Fruit fly (Drosophila melanogaster) whole organism, prepupa: ENCODE data around the gene Herp.

Experiments used
- CG3919 ChIP-seq: fragments of 200-800 bp; sonication (Bioruptor generic); optimal IDR thresholded peaks from 3 replicates; lab custom pipeline; 2016; ENCODE audit warnings: missing biosample characterization, missing genetic modification characterization
- CG6276 ChIP-seq: fragments of 200-800 bp; sonication (Bioruptor generic); optimal IDR thresholded peaks from 2 replicates; lab custom pipeline; 2017; ENCODE audit warnings: missing biosample characterization, mild to moderate bottlenecking, missing genetic modification characterization
- CG7368 ChIP-seq: fragments of 200-800 bp; sonication (Bioruptor generic); optimal IDR thresholded peaks from 3 replicates; lab custom pipeline; 2016; ENCODE audit warnings: missing biosample characterization, missing genetic modification characterization
- Eip75B ChIP-seq: fragments of 200-800 bp; sonication (Bioruptor generic); optimal IDR thresholded peaks from 3 replicates; lab custom pipeline; 2016; ENCODE audit warnings: missing biosample characterization, missing genetic modification characterization
- Hr38 ChIP-seq: sonication (Bioruptor generic); optimal IDR thresholded peaks from 2 replicates; lab custom pipeline; 2016; ENCODE audit warnings: missing biosample characterization, missing genetic modification characterization
- Hr39 ChIP-seq: fragments of 200-800 bp; sonication (Bioruptor generic); optimal IDR thresholded peaks from 2 replicates; lab custom pipeline; 2016; ENCODE audit warnings: missing biosample characterization, missing genetic modification characterization
- OdsH ChIP-seq: fragments of 200-800 bp; sonication (Bioruptor generic); optimal IDR thresholded peaks from 3 replicates; lab custom pipeline; 2016; ENCODE audit warnings: missing biosample characterization, missing genetic modification characterization
- Sox14 ChIP-seq: fragments of 200-800 bp; sonication (Bioruptor generic); optimal IDR thresholded peaks from 3 replicates; lab custom pipeline; 2016; ENCODE audit warnings: missing biosample characterization, missing genetic modification characterization
- acj6 ChIP-seq: fragments of 200-800 bp; sonication (Bioruptor generic); optimal IDR thresholded peaks from 3 replicates; lab custom pipeline; 2016; ENCODE audit warnings: missing biosample characterization, missing genetic modification characterization
- esn ChIP-seq: fragments of 200-800 bp; sonication (Bioruptor generic); optimal IDR thresholded peaks from 2 replicates; lab custom pipeline; 2016; ENCODE audit warnings: missing biosample characterization, mild to moderate bottlenecking, missing genetic modification characterization, moderate library complexity
- fkh ChIP-seq: fragments of 200-800 bp; sonication (Bioruptor generic); optimal IDR thresholded peaks from 3 replicates; lab custom pipeline; 2017; ENCODE audit warnings: missing biosample characterization, mild to moderate bottlenecking, missing genetic modification characterization, moderate library complexity
- net ChIP-seq: fragments of 200-800 bp; sonication (Bioruptor generic); optimal IDR thresholded peaks from 3 replicates; lab custom pipeline; 2016; ENCODE audit warnings: missing biosample characterization, missing genetic modification characterization

DNA sequence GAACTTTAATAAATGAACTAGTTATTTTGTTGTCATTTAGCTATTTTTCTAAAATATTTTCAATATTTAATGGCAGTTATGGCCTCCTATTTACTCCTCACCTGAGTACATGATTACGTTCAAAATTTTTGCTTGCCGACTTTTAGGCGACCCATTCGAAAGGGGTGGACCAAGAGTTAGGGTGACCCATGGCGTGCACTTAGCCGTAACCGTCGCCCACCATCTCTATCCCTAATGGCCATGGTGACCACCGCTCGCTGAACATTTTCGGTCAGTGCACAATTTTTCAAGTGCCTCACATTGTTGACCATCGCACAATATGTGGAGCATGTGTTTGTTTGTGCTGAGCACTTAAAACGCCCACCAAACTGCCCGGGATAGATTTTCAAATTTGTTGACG lies 28.0 kb downstream of the Herp start:
- TF ChIP-seq OdsH (GFP tag; lab: Kevin White, UChicago) = no peak
- no peak for TF ChIP-seq Eip75B (GFP tag; lab: Kevin White, UChicago)
- no peak for TF ChIP-seq Hr39 (GFP tag; lab: Kevin White, UChicago)
- no peak for TF ChIP-seq acj6 (GFP tag; lab: Kevin White, UChicago)
- TF ChIP-seq net (GFP tag; lab: Kevin White, UChicago) = no peak
- no peak for TF ChIP-seq fkh (GFP tag; lab: Kevin White, UChicago)
- no peak for TF ChIP-seq CG7368 (GFP tag; lab: Kevin White, UChicago)
- TF ChIP-seq esn (GFP tag; lab: Kevin White, UChicago) = no peak
- no peak for TF ChIP-seq Hr38 (GFP tag; lab: Kevin White, UChicago)
- no peak for TF ChIP-seq CG6276 (GFP tag; lab: Kevin White, UChicago)
- no peak for TF ChIP-seq Sox14 (GFP tag; lab: Kevin White, UChicago)
- TF ChIP-seq CG3919 (GFP tag; lab: Kevin White, UChicago) = no peak
